Worm (Caenorhabditis elegans) whole organism, mixed stage, embryonic: Measurements from ENCODE around the gene cht-1.

Source experiments
- blmp-1 ChIP-seq: fragments of 150-350 bp; optimal IDR thresholded peaks from 2 replicates; lab custom pipeline; 2014; ENCODE audit warnings: missing biosample characterization, missing genetic modification characterization
- lsy-2 ChIP-seq: fragments of 150-350 bp; optimal IDR thresholded peaks from 2 replicates; lab custom pipeline; 2014; ENCODE audit warnings: missing biosample characterization, missing genetic modification characterization
- mab-5 ChIP-seq: fragments of 150-350 bp; optimal IDR thresholded peaks from 2 replicates; lab custom pipeline; 2014; ENCODE audit warnings: missing biosample characterization, missing genetic modification characterization
- mep-1 ChIP-seq: fragments of 150-350 bp; optimal IDR thresholded peaks from 2 replicates; lab custom pipeline; 2017; ENCODE audit warnings: missing biosample characterization, missing genetic modification reagents, missing genetic modification characterization, inconsistent platforms
- nhr-237 ChIP-seq: fragments of 150-350 bp; optimal IDR thresholded peaks from 2 replicates; lab custom pipeline; 2014; ENCODE audit warnings: missing biosample characterization, missing genetic modification characterization
- snpc-4 ChIP-seq: fragments of 150-350 bp; optimal IDR thresholded peaks from 2 replicates; lab custom pipeline; 2014; ENCODE audit warnings: missing biosample characterization, missing genetic modification characterization
- unc-62 ChIP-seq: fragments of 150-350 bp; optimal IDR thresholded peaks from 2 replicates; lab custom pipeline; 2014; ENCODE audit warnings: missing biosample characterization, missing genetic modification reagents, missing genetic modification characterization
- ztf-11 ChIP-seq: fragments of 150-350 bp; optimal IDR thresholded peaks from 2 replicates; lab custom pipeline; 2014; ENCODE audit warnings: missing biosample characterization, missing genetic modification characterization

ce11 chrX:3366782-3367181 lies 33.0 kb downstream of the cht-1 start:
- TF ChIP-seq ztf-11, result no peak
- no peak for TF ChIP-seq snpc-4
- no peak for TF ChIP-seq mab-5 (tag; lab: Kevin White, UChicago)
- TF ChIP-seq unc-62, result no peak
- TF ChIP-seq lsy-2 (tag; lab: Kevin White, UChicago), result no peak
- no peak for TF ChIP-seq nhr-237 (tag; lab: Kevin White, UChicago)
- no peak for TF ChIP-seq blmp-1 (tag; lab: Kevin White, UChicago)
- no peak for TF ChIP-seq mep-1 (tag; lab: Kevin White, UChicago)
